Fruit fly (Drosophila melanogaster) whole organism, adult: Measurements from ENCODE around the gene CG12071.

Source experiments
- CG11617 ChIP-seq: fragments of 200-800 bp; sonication (Bioruptor generic); optimal IDR thresholded peaks from 2 replicates; lab custom pipeline; 2017; ENCODE audit warnings: mild to moderate bottlenecking, missing biosample characterization, missing genetic modification reagents, missing genetic modification characterization
- CG12768 ChIP-seq: fragments of 200-800 bp; sonication (Bioruptor generic); optimal IDR thresholded peaks from 2 replicates; lab custom pipeline; 2017; ENCODE audit warnings: missing biosample characterization, missing genetic modification characterization, mild to moderate bottlenecking, moderate library complexity, missing genetic modification reagents
- CG14711 ChIP-seq: fragments of 200-800 bp; sonication (Bioruptor generic); optimal IDR thresholded peaks from 2 replicates; lab custom pipeline; 2018; ENCODE audit warnings: missing biosample characterization, mild to moderate bottlenecking, missing genetic modification characterization, moderate library complexity
- CG1620 ChIP-seq: fragments of 200-800 bp; sonication (Bioruptor generic); optimal IDR thresholded peaks from 2 replicates; lab custom pipeline; 2016; ENCODE audit warnings: missing biosample characterization, missing genetic modification characterization
- CG33017 ChIP-seq: fragments of 200-800 bp; sonication (Bioruptor generic); optimal IDR thresholded peaks from 2 replicates; lab custom pipeline; 2018; ENCODE audit warnings: missing biosample characterization, mild to moderate bottlenecking, missing genetic modification characterization, moderate library complexity
- CG5204 ChIP-seq: fragments of 200-800 bp; sonication (Bioruptor generic); optimal IDR thresholded peaks from 2 replicates; lab custom pipeline; 2016; ENCODE audit warnings: missing biosample characterization, missing genetic modification characterization
- CG7045 ChIP-seq: fragments of 200-800 bp; sonication (Bioruptor generic); optimal IDR thresholded peaks from 2 replicates; lab custom pipeline; 2017; ENCODE audit warnings: missing biosample characterization, mild to moderate bottlenecking, missing genetic modification characterization
- CG7101 ChIP-seq: fragments of 200-800 bp; sonication (Bioruptor generic); optimal IDR thresholded peaks from 2 replicates; lab custom pipeline; 2018; ENCODE audit warnings: missing biosample characterization, mild to moderate bottlenecking, missing genetic modification characterization, moderate library complexity
- Clk ChIP-seq: fragments of 200-800 bp; sonication (Bioruptor generic); optimal IDR thresholded peaks from 2 replicates; lab custom pipeline; 2017; ENCODE audit warnings: missing biosample characterization, missing genetic modification characterization
- Crg-1 ChIP-seq: fragments of 200-800 bp; sonication (Bioruptor generic); optimal IDR thresholded peaks from 2 replicates; lab custom pipeline; 2016; ENCODE audit warnings: missing biosample characterization, missing genetic modification characterization
- Hr96 ChIP-seq: fragments of 200-800 bp; sonication (Bioruptor generic); optimal IDR thresholded peaks from 2 replicates; lab custom pipeline; 2016; ENCODE audit warnings: missing biosample characterization, missing genetic modification characterization
- Mnt ChIP-seq: fragments of 200-800 bp; sonication (Bioruptor generic); optimal IDR thresholded peaks from 2 replicates; lab custom pipeline; 2016; ENCODE audit warnings: missing biosample characterization, mild to moderate bottlenecking, missing genetic modification characterization
- bab1 ChIP-seq: fragments of 200-800 bp; sonication (Bioruptor generic); optimal IDR thresholded peaks from 3 replicates; lab custom pipeline; 2019; ENCODE audit warnings: missing biosample characterization, mild to moderate bottlenecking, missing genetic modification characterization, moderate library complexity
- cic ChIP-seq: fragments of 200-800 bp; sonication (Bioruptor generic); optimal IDR thresholded peaks from 2 replicates; lab custom pipeline; 2017; ENCODE audit warnings: missing biosample characterization, mild to moderate bottlenecking, missing genetic modification characterization, moderate library complexity
- cnc ChIP-seq, 2 experiments: fragments of >200 bp; optimal IDR thresholded peaks; 2 replicates each; lab custom pipeline; 2017
- kay ChIP-seq: fragments of 200-800 bp; sonication (Bioruptor generic); peaks from one replicate; lab custom pipeline; 2016; ENCODE audit warnings: missing biosample characterization, missing genetic modification characterization, borderline replicate concordance
- ovo ChIP-seq: fragments of 200-800 bp; sonication (Bioruptor generic); optimal IDR thresholded peaks from 2 replicates; lab custom pipeline; 2016; ENCODE audit warnings: missing biosample characterization, missing genetic modification characterization
- pad ChIP-seq: fragments of 200-800 bp; sonication (Bioruptor generic); optimal IDR thresholded peaks from 3 replicates; lab custom pipeline; 2017; ENCODE audit warnings: missing biosample characterization, missing genetic modification characterization, mild to moderate bottlenecking, moderate library complexity, missing genetic modification reagents
- tj ChIP-seq: fragments of 200-800 bp; sonication (Bioruptor generic); optimal IDR thresholded peaks from 3 replicates; lab custom pipeline; 2017; ENCODE audit warnings: missing biosample characterization, mild to moderate bottlenecking, missing genetic modification characterization, moderate library complexity
- toe ChIP-seq: fragments of 200-800 bp; sonication (Bioruptor generic); optimal IDR thresholded peaks from 2 replicates; lab custom pipeline; 2016; ENCODE audit warnings: missing biosample characterization, missing genetic modification characterization

Gene CG12071

DNA sequence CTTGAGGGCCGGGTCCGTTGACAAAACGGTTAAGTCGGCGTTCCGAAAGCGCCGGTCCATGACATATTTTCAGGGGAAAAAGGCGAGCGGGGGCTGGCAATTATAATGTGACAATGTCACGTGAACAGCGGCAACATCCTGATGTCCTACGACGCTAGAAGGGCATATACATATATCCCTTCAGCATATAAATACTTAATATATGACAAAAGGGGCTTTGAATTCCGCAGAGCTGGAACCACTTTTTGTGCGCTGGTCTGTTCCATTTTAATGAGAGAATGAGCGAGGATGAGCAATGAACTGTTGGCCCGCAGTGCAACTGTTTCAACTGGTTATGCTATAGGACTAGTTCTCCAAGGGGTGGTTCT is 20.3 kb downstream of the CG12071 start:
- no peak for TF ChIP-seq toe
- TF ChIP-seq Clk (GFP tag; lab: Kevin White, UChicago), result no peak
- no peak for TF ChIP-seq CG1620 (GFP tag; lab: Kevin White, UChicago)
- TF ChIP-seq CG33017 (tag; lab: Kevin White, UChicago), result no peak
- TF ChIP-seq Mnt (GFP tag; lab: Kevin White, UChicago), result no peak
- TF ChIP-seq CG14711 (tag; lab: Kevin White, UChicago), result no peak
- TF ChIP-seq CG7045 (GFP tag; lab: Kevin White, UChicago), result no peak
- no peak for TF ChIP-seq tj (GFP tag; lab: Kevin White, UChicago)
- no peak for TF ChIP-seq CG11617 (GFP tag; lab: Kevin White, UChicago)
- no peak for TF ChIP-seq CG7101

DNA sequence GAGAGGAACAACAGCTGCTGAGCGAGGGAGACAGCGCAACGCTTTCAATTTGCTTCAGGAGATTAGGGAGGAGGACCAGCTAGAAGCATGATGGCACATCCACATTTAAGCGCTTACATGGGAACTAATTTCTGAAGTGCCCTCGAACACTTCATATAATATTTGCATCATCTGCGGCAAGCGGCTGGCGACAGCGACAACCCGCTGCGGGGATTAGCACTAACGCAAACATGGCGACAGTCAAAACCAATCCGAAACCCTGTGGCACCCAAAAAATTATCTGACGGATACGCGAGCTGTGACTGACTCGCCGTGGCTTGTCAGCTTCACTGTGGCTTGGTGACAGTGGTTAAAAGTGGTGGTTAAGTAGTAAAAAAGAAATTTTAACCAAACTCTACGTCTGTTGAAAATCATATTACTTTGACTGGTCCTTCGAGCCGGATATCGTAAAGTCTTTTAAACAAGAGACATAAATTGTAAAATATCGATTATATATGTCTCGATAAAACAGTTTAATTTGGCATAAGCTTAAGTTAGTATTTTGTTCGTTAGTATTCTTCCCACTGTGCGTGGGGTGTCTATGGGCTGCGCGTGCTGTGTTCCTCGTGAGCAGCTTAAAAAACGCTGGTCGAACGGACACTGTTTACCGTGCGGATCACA is 20.8 kb downstream of the CG12071 start:
- no peak for TF ChIP-seq kay (GFP tag; lab: Kevin White, UChicago)
- TF ChIP-seq bab1 (GFP tag; lab: Kevin White, UChicago), result no peak
- TF ChIP-seq CG33017 (tag; lab: Kevin White, UChicago), result no peak
- TF ChIP-seq CG12768, result no peak
- TF ChIP-seq tj (GFP tag; lab: Kevin White, UChicago), result no peak
- TF ChIP-seq Clk (GFP tag; lab: Kevin White, UChicago), result no peak
- no peak for TF ChIP-seq pad (GFP tag; lab: Kevin White, UChicago)
- TF ChIP-seq Crg-1 (GFP tag; lab: Kevin White, UChicago), result no peak
- no peak for TF ChIP-seq CG7101
- TF ChIP-seq CG1620 (GFP tag; lab: Kevin White, UChicago), result no peak
- no peak for TF ChIP-seq CG7045 (GFP tag; lab: Kevin White, UChicago)
- TF ChIP-seq CG14711 (tag; lab: Kevin White, UChicago), result no peak
- TF ChIP-seq CG5204 (GFP tag; lab: Kevin White, UChicago), result no peak
- no peak for TF ChIP-seq Hr96 (GFP tag; lab: Kevin White, UChicago)
- TF ChIP-seq toe, result no peak

DNA sequence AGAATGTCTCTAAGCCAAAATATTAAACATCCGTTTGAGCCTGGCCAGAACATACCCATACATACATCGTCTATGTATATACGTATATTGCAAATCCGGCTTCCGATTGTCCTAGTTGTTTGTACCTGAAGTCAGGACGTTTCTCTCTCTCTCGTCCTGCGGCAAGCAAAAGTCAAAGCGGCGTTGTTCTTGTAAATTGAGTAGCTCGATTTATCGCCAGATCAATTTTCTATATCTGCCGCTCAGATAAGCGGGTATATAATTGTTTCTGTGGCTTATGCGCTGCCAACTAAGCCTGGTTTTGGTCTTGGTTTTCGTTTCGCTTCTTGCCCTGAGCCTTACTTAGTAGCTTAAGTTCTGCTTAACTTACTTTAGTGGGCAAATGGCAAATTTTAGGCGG is 24.2 kb downstream of the CG12071 start:
- no peak for TF ChIP-seq CG1620 (GFP tag; lab: Kevin White, UChicago)
- TF ChIP-seq CG12768, result no peak
- TF ChIP-seq cic (GFP tag; lab: Kevin White, UChicago), result no peak
- no peak for TF ChIP-seq toe
- TF ChIP-seq CG7101, result no peak
- TF ChIP-seq cnc (optimal IDR thresholded peaks at IDR 0.05; lab: Kevin White, UChicago), result no peak
- TF ChIP-seq CG11617 (GFP tag; lab: Kevin White, UChicago), result no peak
- no peak for TF ChIP-seq bab1 (GFP tag; lab: Kevin White, UChicago)
- TF ChIP-seq pad (GFP tag; lab: Kevin White, UChicago), result no peak
- TF ChIP-seq CG5204 (GFP tag; lab: Kevin White, UChicago), result no peak
- TF ChIP-seq Hr96 (GFP tag; lab: Kevin White, UChicago), result no peak
- TF ChIP-seq tj (GFP tag; lab: Kevin White, UChicago), result no peak
- TF ChIP-seq Crg-1 (GFP tag; lab: Kevin White, UChicago), result no peak
- no peak for TF ChIP-seq CG33017 (tag; lab: Kevin White, UChicago)
- no peak for TF ChIP-seq Clk (GFP tag; lab: Kevin White, UChicago)
- TF ChIP-seq kay (GFP tag; lab: Kevin White, UChicago), result no peak
- TF ChIP-seq CG14711 (tag; lab: Kevin White, UChicago), result no peak
- TF ChIP-seq CG7045 (GFP tag; lab: Kevin White, UChicago), result no peak
- TF ChIP-seq Mnt (GFP tag; lab: Kevin White, UChicago), result no peak

DNA sequence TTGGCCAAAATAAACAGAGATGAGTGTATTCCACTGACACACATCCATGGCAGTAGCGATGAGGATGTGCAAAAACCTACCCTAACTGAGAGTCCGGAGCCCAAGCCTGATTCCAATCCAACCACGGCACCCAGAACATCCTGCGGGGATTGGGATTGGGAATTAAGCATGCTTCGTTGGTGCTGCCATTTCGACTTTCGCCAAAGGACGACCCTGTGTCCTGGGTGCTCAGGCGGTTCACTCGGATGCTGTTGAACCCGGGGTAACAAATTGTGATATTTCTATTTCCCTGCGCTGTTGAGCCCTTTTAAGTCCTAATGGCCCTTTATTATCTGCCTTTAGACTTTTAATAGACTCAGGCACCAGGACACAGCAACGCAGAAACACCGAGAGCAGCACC is 25.7 kb downstream of the CG12071 start:
- TF ChIP-seq cic (GFP tag; lab: Kevin White, UChicago), result no peak
- TF ChIP-seq CG1620 (GFP tag; lab: Kevin White, UChicago), result no peak
- TF ChIP-seq CG5204 (GFP tag; lab: Kevin White, UChicago), result no peak
- no peak for TF ChIP-seq CG11617 (GFP tag; lab: Kevin White, UChicago)
- no peak for TF ChIP-seq ovo (GFP tag; lab: Kevin White, UChicago)
- no peak for TF ChIP-seq CG12768
- TF ChIP-seq CG14711 (tag; lab: Kevin White, UChicago), result no peak
- TF ChIP-seq CG7045 (GFP tag; lab: Kevin White, UChicago), result no peak
- no peak for TF ChIP-seq bab1 (GFP tag; lab: Kevin White, UChicago)
- no peak for TF ChIP-seq kay (GFP tag; lab: Kevin White, UChicago)
- no peak for TF ChIP-seq toe
- TF ChIP-seq Mnt (GFP tag; lab: Kevin White, UChicago), result no peak
- TF ChIP-seq cnc (optimal IDR thresholded peaks at IDR 0.05; lab: Kevin White, UChicago), result no peak
- no peak for TF ChIP-seq Clk (GFP tag; lab: Kevin White, UChicago)
- TF ChIP-seq CG7101, result no peak
- no peak for TF ChIP-seq Hr96 (GFP tag; lab: Kevin White, UChicago)

DNA sequence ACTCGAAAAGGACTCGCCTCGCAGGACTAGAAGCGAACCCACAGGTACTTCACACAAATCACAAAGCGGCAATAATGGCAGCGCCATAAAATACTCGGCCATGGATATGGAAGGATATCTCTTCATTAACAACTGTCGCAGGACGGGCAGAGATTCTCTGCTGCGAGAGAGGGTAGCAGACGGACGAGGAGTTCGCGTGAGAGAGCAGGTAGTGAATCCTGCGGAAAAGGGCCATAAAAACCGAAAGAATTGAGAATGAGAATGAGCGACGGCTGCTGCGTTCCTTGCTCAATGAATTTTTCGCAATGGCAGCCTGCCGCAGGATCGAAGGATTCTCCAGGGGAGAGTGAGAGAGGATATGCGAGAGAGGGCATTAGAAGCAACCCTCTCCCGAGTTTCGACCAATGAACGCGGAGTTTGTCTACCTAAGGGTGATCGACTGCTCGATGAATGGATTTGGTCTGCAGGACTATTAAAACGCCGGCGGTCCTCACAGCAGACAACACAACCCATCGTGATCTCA is 28.9 kb downstream of the CG12071 start, which contains the start of gene tll:
Gene tll (plus strand): TSS at position 473 of the 523 bp plus-strand sequence.
- TF ChIP-seq CG14711 (tag; lab: Kevin White, UChicago) (no peak), Mnt (GFP tag; lab: Kevin White, UChicago) (no peak), CG11617 (GFP tag; lab: Kevin White, UChicago) (no peak), CG1620 (GFP tag; lab: Kevin White, UChicago) (no peak)

DNA sequence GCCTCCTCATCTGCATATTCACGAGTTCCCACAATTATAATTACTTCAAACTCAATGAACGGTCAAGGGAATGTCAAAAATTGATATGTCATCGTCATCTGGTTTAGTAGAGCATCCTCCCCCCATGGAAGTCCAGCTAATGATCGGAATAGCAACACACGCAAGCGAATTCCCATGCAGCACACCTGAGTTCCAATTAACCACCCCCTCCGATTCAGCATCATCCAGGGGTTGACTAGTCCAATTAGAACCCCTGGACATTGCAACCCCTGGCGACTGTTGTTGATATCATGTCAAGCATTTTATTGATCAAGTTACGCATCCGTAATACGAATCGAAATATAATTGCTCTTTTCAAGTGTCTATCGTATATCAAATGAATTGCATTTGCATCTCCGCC is 30.4 kb downstream of the CG12071 start:
- TF ChIP-seq bab1 (GFP tag; lab: Kevin White, UChicago) (no peak), CG1620 (GFP tag; lab: Kevin White, UChicago) (no peak), CG33017 (tag; lab: Kevin White, UChicago) (no peak), pad (GFP tag; lab: Kevin White, UChicago) (no peak), Mnt (GFP tag; lab: Kevin White, UChicago) (no peak), cnc (optimal IDR thresholded peaks at IDR 0.05; lab: Kevin White, UChicago) (no peak), CG14711 (tag; lab: Kevin White, UChicago) (no peak), CG5204 (GFP tag; lab: Kevin White, UChicago) (no peak)
